Worm (Caenorhabditis elegans): ENCODE results near the gene nhr-207.
A peak's percentile ranks its signal among the peaks of the same experiment; 100 is the strongest.
"Not testable (repeated sequence)": the region's sequence is repeated elsewhere in the genome, so short reads cannot be mapped to it uniquely, and the experiment has no call there.

Gene nhr-207

ce11 chrV:12120381-12120780 lies 24.4 kb downstream of the nhr-207 start, which contains the start of gene C13C4.7:
TSS of gene C13C4.7 (minus strand) at chrV:12120481.
- TF ChIP-seq fkh-10 (GFP tag; optimal IDR thresholded peaks at IDR 0.05): no peak
- no peak for TF ChIP-seq ama-1 (optimal IDR thresholded peaks at IDR 0.05)
- no peak for TF ChIP-seq lin-39 (tag; optimal IDR thresholded peaks at IDR 0.05)
- no peak for TF ChIP-seq daf-12 (tag; optimal IDR thresholded peaks at IDR 0.05)
- no peak for TF ChIP-seq nhr-23 (tag; optimal IDR thresholded peaks at IDR 0.05)
- TF ChIP-seq aly-2 (tag; optimal IDR thresholded peaks at IDR 0.05): no peak
- no peak for TF ChIP-seq ztf-4 (tag; optimal IDR thresholded peaks at IDR 0.05)
- TF ChIP-seq nhr-25 (tag; optimal IDR thresholded peaks at IDR 0.05): no peak
- TF ChIP-seq mdl-1 (tag; optimal IDR thresholded peaks at IDR 0.05): no peak
- no peak for TF ChIP-seq nhr-43 (tag; optimal IDR thresholded peaks at IDR 0.05; ENCODE audit: poor library complexity, severe bottlenecking)
- no peak for TF ChIP-seq elt-3 (tag; optimal IDR thresholded peaks at IDR 0.05)
- TF ChIP-seq ZK546.5 (tag; optimal IDR thresholded peaks at IDR 0.05): no peak

ce11 chrV:12121274-12121673 lies 25.3 kb downstream of the nhr-207 start, which contains the start of gene C13C4.6:
TSS of gene C13C4.6 (plus strand) at chrV:12121574.
- TF ChIP-seq sea-2 (GFP tag; optimal IDR thresholded peaks at IDR 0.05) (no peak), nhr-25 (tag; optimal IDR thresholded peaks at IDR 0.05) (no peak), skn-1 (tag; optimal IDR thresholded peaks at IDR 0.05) (no peak), lin-15B (tag; optimal IDR thresholded peaks at IDR 0.05) (no peak), elt-2 (tag; optimal IDR thresholded peaks at IDR 0.05) (peak; percentile 10), nhr-76 (tag; optimal IDR thresholded peaks at IDR 0.05) (no peak)

DNA sequence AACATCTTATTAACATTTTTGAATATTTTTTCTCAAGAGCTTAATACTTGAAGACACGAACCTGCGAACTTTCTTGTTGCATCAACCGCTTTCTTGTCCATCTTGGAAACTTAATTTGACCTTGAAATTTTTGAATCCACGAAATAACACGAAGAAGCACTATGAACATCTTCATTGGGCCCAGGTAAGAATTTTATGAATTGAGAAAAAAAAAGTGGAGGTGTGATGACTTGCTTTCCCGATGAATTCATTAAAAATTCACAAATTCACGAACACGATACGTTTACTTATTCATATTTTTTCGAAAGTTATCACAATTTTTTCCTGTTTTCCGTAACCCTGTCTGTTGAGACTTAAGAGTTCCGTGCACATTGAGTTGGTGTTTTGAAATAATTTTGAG lies 34.7 kb downstream of the nhr-207 start, which contains the start of gene C27A7.6:
TSS of gene C27A7.6 (minus strand) at position 101 of the 400 bp plus-strand sequence.
- not testable (repeated sequence) for TF ChIP-seq daf-12, lin-15B, nhr-76 (tag; optimal IDR thresholded peaks at IDR 0.05)

- TF ChIP-seq nhr-237, ztf-11, jun-1 (tag; optimal IDR thresholded peaks at IDR 0.05): not testable (repeated sequence)
Measured at ce11 chrV:12131157-12131556, 35.2 kb downstream of the nhr-207 start, which contains the start of gene enpp-1. TSS of gene enpp-1 (plus strand) at chrV:12131457.

ce11 chrV:12137942-12138341 lies 42.0 kb downstream of the nhr-207 start:
- TF ChIP-seq ZK546.5 (tag; optimal IDR thresholded peaks at IDR 0.05): no peak
- no peak for TF ChIP-seq mml-1 (tag; optimal IDR thresholded peaks at IDR 0.05)
- TF ChIP-seq skn-1 (tag; optimal IDR thresholded peaks at IDR 0.05): no peak
- no peak for TF ChIP-seq nfya-1 (tag; optimal IDR thresholded peaks at IDR 0.05; ENCODE audit: insufficient read depth)
- TF ChIP-seq nhr-25 (tag; optimal IDR thresholded peaks at IDR 0.05): no peak
- TF ChIP-seq R02D3.7 (tag; optimal IDR thresholded peaks at IDR 0.05): no peak
- TF ChIP-seq ceh-9 (tag; optimal IDR thresholded peaks at IDR 0.05): no peak
- TF ChIP-seq zag-1 (tag; optimal IDR thresholded peaks at IDR 0.05): no peak

DNA sequence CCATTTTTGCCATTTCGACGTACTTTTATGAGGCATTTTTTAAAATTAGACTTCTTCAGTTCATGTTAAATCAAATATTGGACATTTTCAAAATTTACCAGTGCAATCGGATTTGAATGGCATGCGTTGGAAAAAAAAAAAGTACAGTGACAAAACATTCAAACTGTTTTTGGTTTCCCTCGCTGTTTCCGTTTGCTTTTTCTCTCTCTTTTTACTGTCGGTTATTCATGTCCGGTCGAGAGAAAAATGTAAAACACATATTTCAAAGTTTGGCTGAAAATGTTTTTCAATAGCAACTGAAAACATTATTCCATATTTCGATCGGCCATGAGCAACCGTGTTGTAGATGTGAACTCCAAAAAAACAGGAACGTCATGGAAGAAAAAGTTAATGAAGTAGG lies 44.7 kb downstream of the nhr-207 start, which contains the start of gene C27A7.3:
TSS of gene C27A7.3 (plus strand) at position 301 of the 400 bp plus-strand sequence.
- TF ChIP-seq nhr-67 (tag; optimal IDR thresholded peaks at IDR 0.05) (no peak), ztf-4 (tag; optimal IDR thresholded peaks at IDR 0.05) (no peak), nhr-25 (tag; optimal IDR thresholded peaks at IDR 0.05) (no peak), R02D3.7 (tag; optimal IDR thresholded peaks at IDR 0.05) (no peak), ZK546.5 (tag; optimal IDR thresholded peaks at IDR 0.05) (no peak), skn-1 (tag; optimal IDR thresholded peaks at IDR 0.05) (no peak), sea-2 (GFP tag; optimal IDR thresholded peaks at IDR 0.05) (no peak), jun-1 (tag; optimal IDR thresholded peaks at IDR 0.05) (no peak), lsy-12 (tag; optimal IDR thresholded peaks at IDR 0.05) (no peak), ceh-82 (tag; optimal IDR thresholded peaks at IDR 0.05) (no peak), unc-62 (GFP tag; optimal IDR thresholded peaks at IDR 0.05) (no peak), pha-4 (tag; optimal IDR thresholded peaks at IDR 0.05) (no peak), ceh-28 (tag; optimal IDR thresholded peaks at IDR 0.05) (no peak), nhr-23 (tag; optimal IDR thresholded peaks at IDR 0.05) (no peak), elt-2 (tag; optimal IDR thresholded peaks at IDR 0.05) (no peak), lin-39 (tag; optimal IDR thresholded peaks at IDR 0.05) (no peak), elt-1 (tag; optimal IDR thresholded peaks at IDR 0.05) (no peak), hmg-11 (tag; optimal IDR thresholded peaks at IDR 0.05) (no peak)

Measured in whole organism, L3 larva.